Fruit fly (Drosophila melanogaster) whole organism, adult: Measurements from ENCODE around the gene PCNA2.

Experiments
- CG14711 ChIP-seq: fragments of 200-800 bp; sonication (Bioruptor generic); optimal IDR thresholded peaks from 2 replicates; lab custom pipeline; 2018; ENCODE audit warnings: missing biosample characterization, mild to moderate bottlenecking, missing genetic modification characterization, moderate library complexity
- CG1620 ChIP-seq: fragments of 200-800 bp; sonication (Bioruptor generic); optimal IDR thresholded peaks from 2 replicates; lab custom pipeline; 2016; ENCODE audit warnings: missing biosample characterization, missing genetic modification characterization
- CG33017 ChIP-seq: fragments of 200-800 bp; sonication (Bioruptor generic); optimal IDR thresholded peaks from 2 replicates; lab custom pipeline; 2018; ENCODE audit warnings: missing biosample characterization, mild to moderate bottlenecking, missing genetic modification characterization, moderate library complexity
- CG5204 ChIP-seq: fragments of 200-800 bp; sonication (Bioruptor generic); optimal IDR thresholded peaks from 2 replicates; lab custom pipeline; 2016; ENCODE audit warnings: missing biosample characterization, missing genetic modification characterization
- CG7045 ChIP-seq: fragments of 200-800 bp; sonication (Bioruptor generic); optimal IDR thresholded peaks from 2 replicates; lab custom pipeline; 2017; ENCODE audit warnings: missing biosample characterization, mild to moderate bottlenecking, missing genetic modification characterization
- CG7101 ChIP-seq: fragments of 200-800 bp; sonication (Bioruptor generic); optimal IDR thresholded peaks from 2 replicates; lab custom pipeline; 2018; ENCODE audit warnings: missing biosample characterization, mild to moderate bottlenecking, missing genetic modification characterization, moderate library complexity
- Clk ChIP-seq: fragments of 200-800 bp; sonication (Bioruptor generic); optimal IDR thresholded peaks from 2 replicates; lab custom pipeline; 2017; ENCODE audit warnings: missing biosample characterization, missing genetic modification characterization
- Hr96 ChIP-seq: fragments of 200-800 bp; sonication (Bioruptor generic); optimal IDR thresholded peaks from 2 replicates; lab custom pipeline; 2016; ENCODE audit warnings: missing biosample characterization, missing genetic modification characterization
- kay ChIP-seq: fragments of 200-800 bp; sonication (Bioruptor generic); peaks from one replicate; lab custom pipeline; 2016; ENCODE audit warnings: missing biosample characterization, missing genetic modification characterization, borderline replicate concordance
- ovo ChIP-seq: fragments of 200-800 bp; sonication (Bioruptor generic); optimal IDR thresholded peaks from 2 replicates; lab custom pipeline; 2016; ENCODE audit warnings: missing biosample characterization, missing genetic modification characterization
- pad ChIP-seq: fragments of 200-800 bp; sonication (Bioruptor generic); optimal IDR thresholded peaks from 3 replicates; lab custom pipeline; 2017; ENCODE audit warnings: missing biosample characterization, missing genetic modification characterization, mild to moderate bottlenecking, moderate library complexity, missing genetic modification reagents

dm6 chr2L:19575626-19576298 lies 8.0 kb downstream of the PCNA2 start:
- peak; percentile 73 for TF ChIP-seq CG14711 (tag; lab: Kevin White, UChicago)
- TF ChIP-seq pad (GFP tag; lab: Kevin White, UChicago) = no peak
- TF ChIP-seq CG7045 = peak; percentile 83
- TF ChIP-seq kay (GFP tag; lab: Kevin White, UChicago) = no peak
- TF ChIP-seq CG33017 (tag; lab: Kevin White, UChicago) = peak; percentile 61
- peak; percentile 22 for TF ChIP-seq CG1620
- peak; percentile 69 for TF ChIP-seq CG5204 (GFP tag; lab: Kevin White, UChicago)
- peak; percentile 73 for TF ChIP-seq CG7101
- TF ChIP-seq Hr96 = peak; percentile 72
- peak; percentile 83 for TF ChIP-seq ovo (GFP tag; lab: Kevin White, UChicago)
- TF ChIP-seq Clk = peak; percentile 40
